Worm (Caenorhabditis elegans) whole organism, L3 larva: Measurements from ENCODE around the gene dyf-11.

ENCODE experiments used
- ama-1 ChIP-seq: fragments of 150-350 bp; optimal IDR thresholded peaks from 2 replicates; lab custom pipeline; 2018
- elt-3 ChIP-seq, 3 experiments: fragments of 150-350 bp in 1 of 3; sonication (generic microtip) in 2 of 3; optimal IDR thresholded peaks; 2 replicates in 2 of 3; 4 replicates in 1 of 3; lab custom pipeline; 2014 to 2017; ENCODE audit warnings: missing biosample characterization in 3 of 3, missing genetic modification characterization in 3 of 3
- fos-1 ChIP-seq: fragments of 150-350 bp; optimal IDR thresholded peaks from 2 replicates; lab custom pipeline; 2014; ENCODE audit warnings: missing biosample characterization, missing genetic modification characterization
- nhr-43 ChIP-seq: sonication (generic microtip); optimal IDR thresholded peaks from 2 replicates; lab custom pipeline; 2016; ENCODE audit warnings: mild to moderate bottlenecking, missing genetic modification characterization, missing compliant biosample characterization; ENCODE audit not compliant: poor library complexity, severe bottlenecking

- no peak for TF ChIP-seq elt-3 (tag; optimal IDR thresholded peaks at IDR 0.05; lab: Kevin White, UChicago)
- TF ChIP-seq fos-1 (tag; lab: Kevin White, UChicago) = no peak
- TF ChIP-seq ama-1 = no peak
- no peak for TF ChIP-seq nhr-43 (tag; lab: Kevin White, UChicago)
These were observed 15.7 kb downstream of the dyf-11 start for ce11 chrX:779259-779658.
